Fruit fly (Drosophila melanogaster): ENCODE results near the gene Mnt.
A peak's percentile ranks its signal among the peaks of the same experiment; 100 is the strongest.

dm6 chrX:3710531-3711084 lies 39.0 kb downstream of the Mnt start:
- TF ChIP-seq sv (GFP tag; optimal IDR thresholded peaks at IDR 0.05) (no peak), Hr78 (GFP tag; optimal IDR thresholded peaks at IDR 0.05) (no peak), CG32264 (GFP tag; optimal IDR thresholded peaks at IDR 0.05) (no peak), Dfd (GFP tag; optimal IDR thresholded peaks at IDR 0.05) (no peak), foxo (GFP tag; optimal IDR thresholded peaks at IDR 0.05) (no peak), psq (GFP tag; optimal IDR thresholded peaks at IDR 0.05) (peak; percentile 21), Dif (GFP tag; optimal IDR thresholded peaks at IDR 0.05; ENCODE audit: partially characterized antibody) (no peak), brk (GFP tag; optimal IDR thresholded peaks at IDR 0.05) (no peak)
